Worm (Caenorhabditis elegans) whole organism, midembryonic: Measurements from ENCODE around the gene lir-3.

Experiments used
- T22C8.4 ChIP-seq: fragments of 200-800 bp; sonication (Bioruptor generic); IDR thresholded peaks from 2 replicates; pipeline ENCODE4 v1.3.6; 2022; ENCODE audit warnings: missing genetic modification characterization, missing compliant biosample characterization
- cog-1 ChIP-seq: sonication (generic microtip); optimal IDR thresholded peaks from 2 replicates; lab custom pipeline; 2016; ENCODE audit warnings: missing genetic modification characterization, missing compliant biosample characterization
- klf-2 ChIP-seq: fragments of 200-800 bp; sonication (Bioruptor generic); conservative IDR thresholded peaks from 2 replicates; pipeline ENCODE4 v1.3.6; 2022; ENCODE audit warnings: missing genetic modification reagents, missing genetic modification characterization, missing compliant biosample characterization
- med-1 ChIP-seq: sonication (generic microtip); optimal IDR thresholded peaks from 2 replicates; lab custom pipeline; 2017; ENCODE audit warnings: missing genetic modification characterization, mild to moderate bottlenecking, missing compliant biosample characterization, antibody characterized with exemption, missing genetic modification reagents; ENCODE audit not compliant: insufficient read depth
- tab-1 ChIP-seq: fragments of 200-800 bp; sonication (Bioruptor generic); IDR thresholded peaks from 2 replicates; pipeline ENCODE4 v1.3.6; 2022; ENCODE audit warnings: missing genetic modification characterization, missing compliant biosample characterization
- ztf-23 ChIP-seq: fragments of 200-800 bp; sonication (Bioruptor generic); IDR thresholded peaks from 2 replicates; pipeline ENCODE4 v1.3.6; 2022; ENCODE audit warnings: missing genetic modification reagents, missing genetic modification characterization, missing compliant biosample characterization

- TF ChIP-seq tab-1 (GFP tag; lab: Robert Waterston, UW) (no peak), klf-2 (no peak), T22C8.4 (no peak), cog-1 (tag; lab: Kevin White, UChicago) (no peak), ztf-23 (GFP tag; lab: Robert Waterston, UW) (no peak), med-1 (GFP tag; lab: Kevin White, UChicago) (no peak)
Measured at ce11 chrII:11163291-11163690, 21.3 kb downstream of the lir-3 start.
